Worm (Caenorhabditis elegans): ENCODE data around the gene cyn-12.

Gene cyn-12

DNA sequence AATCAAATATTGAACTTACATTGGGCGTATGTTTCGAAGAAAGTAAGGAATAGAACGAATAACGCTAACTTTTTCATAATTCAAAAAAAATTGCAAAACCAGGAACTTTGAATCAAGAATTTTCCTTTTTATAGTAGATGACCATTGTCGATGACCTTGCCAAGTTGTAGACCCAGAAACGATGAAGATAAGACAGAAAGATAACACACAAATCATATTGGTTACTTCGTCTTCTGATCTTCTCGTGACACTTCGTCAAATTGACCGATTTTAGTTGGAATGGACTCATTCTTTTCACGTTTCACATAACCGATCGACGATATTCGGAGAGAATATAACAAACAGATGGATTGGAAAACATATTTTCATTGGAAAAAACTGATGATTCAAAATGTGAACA, 1.2 kb downstream of the cyn-12 start, which contains the start of gene grsp-3:
TSS of gene grsp-3 (minus strand) at position 149 of the 400 bp plus-strand sequence.
- TF ChIP-seq nhr-11 (tag; optimal IDR thresholded peaks at IDR 0.05) (no peak), nhr-25 (tag; optimal IDR thresholded peaks at IDR 0.05) (peak; percentile 77), nhr-23 (tag; optimal IDR thresholded peaks at IDR 0.05) (peak; percentile 89), nhr-77 (tag; optimal IDR thresholded peaks at IDR 0.05) (no peak), ceh-28 (tag; optimal IDR thresholded peaks at IDR 0.05) (peak; percentile 38), elt-1 (tag; optimal IDR thresholded peaks at IDR 0.05) (peak; percentile 46), elt-3 (tag; optimal IDR thresholded peaks at IDR 0.05) (peak in 1 of 3 experiments; percentile 61)

ce11 chrIV:7121313-7122055, 11.5 kb downstream of the cyn-12 start, which contains the start of the genes C34D4.10 and str-48:
Gene C34D4.10, minus strand, starts transcription at chrIV:7121413.
Gene str-48, plus strand, starts transcription at chrIV:7122005.
- TF ChIP-seq ama-1 (optimal IDR thresholded peaks at IDR 0.05) (no peak), nhr-12 (tag; optimal IDR thresholded peaks at IDR 0.05) (no peak), tbx-2 (tag; optimal IDR thresholded peaks at IDR 0.05) (no peak), sea-2 (GFP tag; optimal IDR thresholded peaks at IDR 0.05) (no peak), lin-15B (tag; optimal IDR thresholded peaks at IDR 0.05) (no peak), lsy-12 (tag; optimal IDR thresholded peaks at IDR 0.05) (no peak), elt-1 (tag; optimal IDR thresholded peaks at IDR 0.05) (no peak), ztf-4 (tag; optimal IDR thresholded peaks at IDR 0.05) (no peak), egl-5 (tag; optimal IDR thresholded peaks at IDR 0.05) (no peak), mdl-1 (tag; optimal IDR thresholded peaks at IDR 0.05) (no peak), egl-27 (tag; optimal IDR thresholded peaks at IDR 0.05) (no peak)

- TF ChIP-seq eor-1 (tag; optimal IDR thresholded peaks at IDR 0.05) (no peak), elt-2 (tag; optimal IDR thresholded peaks at IDR 0.05) (no peak), sea-2 (GFP tag; optimal IDR thresholded peaks at IDR 0.05) (no peak), nhr-25 (tag; optimal IDR thresholded peaks at IDR 0.05) (no peak), nhr-237 (tag; optimal IDR thresholded peaks at IDR 0.05) (no peak), ztf-11 (tag; optimal IDR thresholded peaks at IDR 0.05) (no peak), snpc-4 (tag; optimal IDR thresholded peaks at IDR 0.05) (no peak), nhr-77 (tag; optimal IDR thresholded peaks at IDR 0.05) (no peak), ceh-9 (tag; optimal IDR thresholded peaks at IDR 0.05) (no peak), lin-39 (tag; optimal IDR thresholded peaks at IDR 0.05) (no peak), nhr-28 (tag; optimal IDR thresholded peaks at IDR 0.05) (no peak), nhr-76 (tag; optimal IDR thresholded peaks at IDR 0.05) (no peak), daf-12 (tag; optimal IDR thresholded peaks at IDR 0.05) (no peak), elt-3 (tag; optimal IDR thresholded peaks at IDR 0.05) (no peak), skn-1 (tag; optimal IDR thresholded peaks at IDR 0.05) (no peak), ama-1 (optimal IDR thresholded peaks at IDR 0.05) (no peak), aly-2 (tag; optimal IDR thresholded peaks at IDR 0.05) (no peak), fkh-10 (GFP tag; optimal IDR thresholded peaks at IDR 0.05) (no peak)
These were observed 18.4 kb downstream of the cyn-12 start, which contains the start of gene nas-8 for ce11 chrIV:7114599-7114998. Gene nas-8, plus strand, starts transcription at chrIV:7114899.

DNA sequence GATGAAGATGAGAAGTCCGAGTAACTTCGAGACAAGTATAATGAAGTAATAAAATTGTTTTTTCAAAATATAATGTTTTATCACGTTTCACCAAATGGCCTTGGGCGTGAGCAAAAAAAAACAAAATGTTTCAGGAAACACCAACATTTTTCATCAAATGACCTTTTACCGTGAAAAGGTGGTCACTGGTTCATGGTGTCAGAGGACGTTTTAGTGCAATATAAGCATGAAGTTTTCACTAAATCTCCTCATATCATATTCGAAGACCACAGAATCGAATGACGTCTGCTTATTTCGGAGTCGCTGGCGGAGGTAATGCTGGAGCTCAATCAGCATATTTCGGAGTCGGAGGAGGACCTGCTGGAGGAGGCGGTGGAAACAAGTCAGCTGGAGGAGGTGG, 21.7 kb downstream of the cyn-12 start, which contains the start of the genes ZC477.7 and ssq-3:
TSS of gene ZC477.7 (minus strand) at position 101 of the 400 bp plus-strand sequence.
TSS of gene ssq-3 (plus strand) at position 251 of the 400 bp plus-strand sequence.
- TF ChIP-seq fkh-10 (GFP tag; optimal IDR thresholded peaks at IDR 0.05) (no peak), fkh-2 (tag; optimal IDR thresholded peaks at IDR 0.05) (no peak), nhr-76 (tag; optimal IDR thresholded peaks at IDR 0.05) (no peak), ceh-82 (tag; optimal IDR thresholded peaks at IDR 0.05) (no peak), nhr-28 (tag; optimal IDR thresholded peaks at IDR 0.05) (no peak), daf-12 (tag; optimal IDR thresholded peaks at IDR 0.05) (no peak), tbx-2 (tag; optimal IDR thresholded peaks at IDR 0.05) (no peak), hmg-11 (tag; optimal IDR thresholded peaks at IDR 0.05) (no peak), mml-1 (tag; optimal IDR thresholded peaks at IDR 0.05) (no peak), snpc-4 (tag; optimal IDR thresholded peaks at IDR 0.05) (no peak), egl-27 (tag; optimal IDR thresholded peaks at IDR 0.05) (no peak), aly-2 (tag; optimal IDR thresholded peaks at IDR 0.05) (no peak), egl-5 (tag; optimal IDR thresholded peaks at IDR 0.05) (no peak), zag-1 (tag; optimal IDR thresholded peaks at IDR 0.05) (no peak), R02D3.7 (tag; optimal IDR thresholded peaks at IDR 0.05) (no peak), nhr-23 (tag; optimal IDR thresholded peaks at IDR 0.05) (no peak), elt-1 (tag; optimal IDR thresholded peaks at IDR 0.05) (no peak), elt-3 (tag; optimal IDR thresholded peaks at IDR 0.05) (no peak), skn-1 (tag; optimal IDR thresholded peaks at IDR 0.05) (no peak)

Data from whole organism, L3 larva.